Fruit fly (Drosophila melanogaster): ENCODE results near the gene CG18530.
A peak's percentile ranks its signal among the peaks of the same experiment; 100 is the strongest.

dm6 chr3R:12630369-12630768 is 2.8 kb upstream of the CG18530 start, which contains the start of gene Not10:
- TF ChIP-seq CG8159 (tag; optimal IDR thresholded peaks at IDR 0.05) (peak; percentile 32), rn (GFP tag; IDR thresholded peaks at IDR 0.05) (no peak), EcR (GFP tag; optimal IDR thresholded peaks at IDR 0.05) (no peak), CG4496 (GFP tag; IDR thresholded peaks at IDR 0.05) (no peak), CG15710 (tag; optimal IDR thresholded peaks at IDR 0.05) (no peak)
